Worm (Caenorhabditis elegans) whole organism, mixed stage, embryonic: ENCODE measurements around the gene let-268.

ENCODE experiments used
- ceh-43 ChIP-seq: fragments of 200-800 bp; sonication (Bioruptor generic); optimal IDR thresholded peaks from 2 replicates; lab custom pipeline; 2018; ENCODE audit warnings: mild to moderate bottlenecking, missing genetic modification characterization, moderate library complexity, missing compliant biosample characterization
- ces-1 ChIP-seq: fragments of 150-350 bp; optimal IDR thresholded peaks from 2 replicates; lab custom pipeline; 2014; ENCODE audit warnings: missing biosample characterization, missing genetic modification reagents, missing genetic modification characterization
- drap-1 ChIP-seq: fragments of 200-800 bp; sonication (Bioruptor generic); optimal IDR thresholded peaks from 3 replicates; lab custom pipeline; 2018; ENCODE audit warnings: mild to moderate bottlenecking, missing genetic modification characterization, missing compliant biosample characterization
- elt-3 ChIP-seq: fragments of 150-350 bp; optimal IDR thresholded peaks from 2 replicates; lab custom pipeline; 2014; ENCODE audit warnings: missing biosample characterization, missing genetic modification characterization
- lin-13 ChIP-seq: fragments of 150-350 bp; optimal IDR thresholded peaks from 2 replicates; lab custom pipeline; 2014; ENCODE audit warnings: missing biosample characterization, missing genetic modification characterization
- mep-1 ChIP-seq: fragments of 150-350 bp; optimal IDR thresholded peaks from 2 replicates; lab custom pipeline; 2017; ENCODE audit warnings: missing biosample characterization, missing genetic modification reagents, missing genetic modification characterization, inconsistent platforms
- nhr-237 ChIP-seq: fragments of 150-350 bp; optimal IDR thresholded peaks from 2 replicates; lab custom pipeline; 2014; ENCODE audit warnings: missing biosample characterization, missing genetic modification characterization
- nhr-28 ChIP-seq: fragments of 150-350 bp; optimal IDR thresholded peaks from 2 replicates; lab custom pipeline; 2014; ENCODE audit warnings: missing biosample characterization, missing genetic modification characterization
- nhr-76 ChIP-seq: sonication (generic microtip); optimal IDR thresholded peaks from 2 replicates; lab custom pipeline; 2017; ENCODE audit warnings: missing biosample characterization, missing genetic modification characterization
- pha-4 ChIP-seq: fragments of 150-350 bp; optimal IDR thresholded peaks from 2 replicates; lab custom pipeline; 2018; ENCODE audit warnings: missing biosample characterization, missing genetic modification reagents, missing genetic modification characterization
- snpc-4 ChIP-seq: fragments of 150-350 bp; optimal IDR thresholded peaks from 2 replicates; lab custom pipeline; 2014; ENCODE audit warnings: missing biosample characterization, missing genetic modification characterization
- sptf-1 ChIP-seq: sonication (generic microtip); optimal IDR thresholded peaks from 2 replicates; lab custom pipeline; 2017; ENCODE audit warnings: mild to moderate bottlenecking, missing genetic modification characterization, moderate library complexity, missing compliant biosample characterization
- ztf-11 ChIP-seq: fragments of 150-350 bp; optimal IDR thresholded peaks from 2 replicates; lab custom pipeline; 2014; ENCODE audit warnings: missing biosample characterization, missing genetic modification characterization

- TF ChIP-seq drap-1 (GFP tag; lab: Kevin White, UChicago) (no peak), mep-1 (tag; lab: Kevin White, UChicago) (no peak), ztf-11 (no peak), sptf-1 (tag; lab: Kevin White, UChicago) (no peak), snpc-4 (tag; lab: Kevin White, UChicago) (no peak), ces-1 (no peak), pha-4 (tag; lab: Kevin White, UChicago) (no peak), nhr-76 (no peak), elt-3 (tag; lab: Kevin White, UChicago) (no peak), ceh-43 (GFP tag; lab: Kevin White, UChicago) (no peak), nhr-28 (tag; lab: Kevin White, UChicago) (no peak), nhr-237 (no peak), lin-13 (tag; lab: Kevin White, UChicago) (no peak)
These were observed 28.0 kb downstream of the let-268 start for ce11 chrII:10011733-10012132.
